Worm (Caenorhabditis elegans) whole organism, L2 larva: ENCODE results near the gene mrps-23.

Source experiments
- C34F6.9 ChIP-seq: fragments of 150-350 bp; optimal IDR thresholded peaks from 2 replicates; lab custom pipeline; 2014; ENCODE audit warnings: missing biosample characterization, missing genetic modification characterization
- R02D3.7 ChIP-seq: fragments of 150-350 bp; optimal IDR thresholded peaks from 2 replicates; lab custom pipeline; 2014; ENCODE audit warnings: missing biosample characterization, missing genetic modification characterization
- alr-1 ChIP-seq: fragments of 150-350 bp; optimal IDR thresholded peaks from 2 replicates; lab custom pipeline; 2014; ENCODE audit warnings: missing biosample characterization, missing genetic modification characterization
- aly-2 ChIP-seq: fragments of 150-350 bp; optimal IDR thresholded peaks from 2 replicates; lab custom pipeline; 2014; ENCODE audit warnings: missing biosample characterization, missing genetic modification characterization
- ama-1 ChIP-seq: fragments of 150-350 bp; optimal IDR thresholded peaks from 2 replicates; lab custom pipeline; 2018; ENCODE audit warnings: inconsistent platforms
- ceh-16 ChIP-seq: fragments of 150-350 bp; optimal IDR thresholded peaks from 2 replicates; lab custom pipeline; 2014; ENCODE audit warnings: missing biosample characterization, missing genetic modification characterization
- ceh-82 ChIP-seq: fragments of 150-350 bp; optimal IDR thresholded peaks from 2 replicates; lab custom pipeline; 2014; ENCODE audit warnings: missing biosample characterization, missing genetic modification characterization
- crh-2 ChIP-seq: sonication (generic microtip); optimal IDR thresholded peaks from 2 replicates; lab custom pipeline; 2017; ENCODE audit warnings: missing biosample characterization, missing genetic modification characterization
- elt-1 ChIP-seq: fragments of 150-350 bp; optimal IDR thresholded peaks from 2 replicates; lab custom pipeline; 2014; ENCODE audit warnings: missing biosample characterization, missing genetic modification characterization
- gmeb-1 ChIP-seq: fragments of 150-350 bp; optimal IDR thresholded peaks from 2 replicates; lab custom pipeline; 2014; ENCODE audit warnings: missing biosample characterization, missing genetic modification characterization
- lin-39 ChIP-seq: fragments of 150-350 bp; optimal IDR thresholded peaks from 2 replicates; lab custom pipeline; 2014; ENCODE audit warnings: missing biosample characterization, missing genetic modification reagents, missing genetic modification characterization
- lsy-2 ChIP-seq, 2 experiments: fragments of 150-350 bp in 1 of 2; sonication (generic microtip) in 1 of 2; optimal IDR thresholded peaks; 2 replicates each; lab custom pipeline; 2014 to 2017; ENCODE audit warnings: missing biosample characterization in 2 of 2, missing genetic modification characterization in 2 of 2
- mab-5 ChIP-seq: fragments of 150-350 bp; optimal IDR thresholded peaks from 2 replicates; lab custom pipeline; 2014; ENCODE audit warnings: missing biosample characterization, missing genetic modification characterization
- nhr-10 ChIP-seq: sonication (generic microtip); optimal IDR thresholded peaks from 2 replicates; lab custom pipeline; 2017; ENCODE audit warnings: missing biosample characterization, missing genetic modification characterization
- nhr-11 ChIP-seq: fragments of 150-350 bp; optimal IDR thresholded peaks from 2 replicates; lab custom pipeline; 2014; ENCODE audit warnings: missing biosample characterization, missing genetic modification characterization
- nhr-12 ChIP-seq: fragments of 150-350 bp; optimal IDR thresholded peaks from 2 replicates; lab custom pipeline; 2014; ENCODE audit warnings: missing biosample characterization, missing genetic modification characterization
- nhr-129 ChIP-seq: fragments of 150-350 bp; optimal IDR thresholded peaks from 2 replicates; lab custom pipeline; 2014; ENCODE audit warnings: missing biosample characterization, missing genetic modification characterization
- nhr-23 ChIP-seq: fragments of 150-350 bp; optimal IDR thresholded peaks from 2 replicates; lab custom pipeline; 2014; ENCODE audit warnings: missing biosample characterization, missing genetic modification reagents, missing genetic modification characterization
- nhr-237 ChIP-seq: fragments of 150-350 bp; optimal IDR thresholded peaks from 2 replicates; lab custom pipeline; 2014; ENCODE audit warnings: missing biosample characterization, missing genetic modification characterization
- nhr-25 ChIP-seq: fragments of 150-350 bp; sonication (generic microtip); optimal IDR thresholded peaks from 3 replicates; lab custom pipeline; 2014; ENCODE audit warnings: missing biosample characterization, missing genetic modification characterization
- nhr-6 ChIP-seq: fragments of 150-350 bp; optimal IDR thresholded peaks from 2 replicates; lab custom pipeline; 2014; ENCODE audit warnings: missing biosample characterization, missing genetic modification characterization
- nhr-77 ChIP-seq: fragments of 150-350 bp; optimal IDR thresholded peaks from 2 replicates; lab custom pipeline; 2014; ENCODE audit warnings: missing biosample characterization, missing genetic modification characterization
- peb-1 ChIP-seq: fragments of 150-350 bp; optimal IDR thresholded peaks from 2 replicates; lab custom pipeline; 2014; ENCODE audit warnings: missing biosample characterization, missing genetic modification characterization
- skn-1 ChIP-seq: sonication (generic microtip); optimal IDR thresholded peaks from 2 replicates; lab custom pipeline; 2017; ENCODE audit warnings: missing biosample characterization, missing genetic modification characterization
- sma-3 ChIP-seq: sonication (generic microtip); optimal IDR thresholded peaks from 2 replicates; lab custom pipeline; 2016; ENCODE audit warnings: missing genetic modification reagents, missing genetic modification characterization, missing compliant biosample characterization
- sma-9 ChIP-seq, 2 experiments: fragments of 150-350 bp in 1 of 2; sonication (generic microtip) in 1 of 2; optimal IDR thresholded peaks; 2 replicates each; lab custom pipeline; 2014 to 2016; ENCODE audit warnings: missing genetic modification characterization in 2 of 2, mild to moderate bottlenecking in 1 of 2, missing biosample characterization in 1 of 2, missing compliant biosample characterization in 1 of 2, missing genetic modification reagents in 1 of 2, moderate library complexity in 1 of 2
- snpc-4 ChIP-seq: fragments of 150-350 bp; optimal IDR thresholded peaks from 2 replicates; lab custom pipeline; 2014; ENCODE audit warnings: missing biosample characterization, missing genetic modification characterization
- unc-39 ChIP-seq: fragments of 150-350 bp; optimal IDR thresholded peaks from 2 replicates; lab custom pipeline; 2014; ENCODE audit warnings: missing biosample characterization, missing genetic modification characterization
- unc-55 ChIP-seq: fragments of 150-350 bp; sonication (generic microtip); optimal IDR thresholded peaks from 3 replicates; lab custom pipeline; 2014; ENCODE audit warnings: missing biosample characterization, missing genetic modification reagents, missing genetic modification characterization
- unc-62 ChIP-seq: fragments of 150-350 bp; optimal IDR thresholded peaks from 2 replicates; lab custom pipeline; 2014; ENCODE audit warnings: missing biosample characterization, missing genetic modification reagents, missing genetic modification characterization
- ztf-1 ChIP-seq: fragments of 200-800 bp; sonication (Bioruptor generic); conservative IDR thresholded peaks from 2 replicates; pipeline ENCODE4 v1.3.6; 2022; ENCODE audit warnings: missing genetic modification characterization, missing compliant biosample characterization
- ztf-4 ChIP-seq: fragments of 150-350 bp; optimal IDR thresholded peaks from 2 replicates; lab custom pipeline; 2014; ENCODE audit warnings: missing biosample characterization, missing genetic modification characterization

mrps-23 gene

DNA sequence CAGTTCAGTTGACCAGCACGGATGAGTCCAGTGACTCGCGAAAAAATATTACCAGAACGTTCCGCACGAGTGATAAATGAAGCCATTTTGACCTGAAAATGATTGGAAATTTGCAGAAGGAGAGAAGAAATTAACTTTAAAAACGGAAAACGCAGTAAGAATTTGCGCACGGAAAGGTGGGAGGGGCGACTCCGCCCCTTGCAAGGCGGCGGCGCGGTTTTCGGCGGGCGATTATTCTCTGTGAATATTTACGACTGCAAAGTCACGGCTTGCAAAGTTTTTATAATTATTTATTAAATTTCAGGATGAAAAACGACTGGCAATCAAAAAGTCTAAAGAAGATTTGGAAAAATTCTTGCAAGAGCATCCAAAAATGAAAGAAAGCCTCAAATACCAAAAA is at the start of gene mrps-23:
TSS of gene mrps-23 (minus strand) at position 92 of the 400 bp plus-strand sequence.
- no peak for TF ChIP-seq unc-39
- no peak for TF ChIP-seq mab-5 (tag; lab: Kevin White, UChicago)
- no peak for TF ChIP-seq nhr-10
- TF ChIP-seq unc-55 (GFP tag; lab: Kevin White, UChicago), result peak; percentile 24
- no peak for TF ChIP-seq R02D3.7 (tag; lab: Kevin White, UChicago)
- peak in 1 of 2 experiments; percentile 31 for TF ChIP-seq lsy-2 (tag; optimal IDR thresholded peaks at IDR 0.05; lab: Kevin White, UChicago)
- TF ChIP-seq nhr-25 (tag; lab: Kevin White, UChicago), result peak; percentile 14
- no peak for TF ChIP-seq elt-1 (tag; lab: Kevin White, UChicago)
- TF ChIP-seq ceh-16 (tag; lab: Kevin White, UChicago), result no peak

DNA sequence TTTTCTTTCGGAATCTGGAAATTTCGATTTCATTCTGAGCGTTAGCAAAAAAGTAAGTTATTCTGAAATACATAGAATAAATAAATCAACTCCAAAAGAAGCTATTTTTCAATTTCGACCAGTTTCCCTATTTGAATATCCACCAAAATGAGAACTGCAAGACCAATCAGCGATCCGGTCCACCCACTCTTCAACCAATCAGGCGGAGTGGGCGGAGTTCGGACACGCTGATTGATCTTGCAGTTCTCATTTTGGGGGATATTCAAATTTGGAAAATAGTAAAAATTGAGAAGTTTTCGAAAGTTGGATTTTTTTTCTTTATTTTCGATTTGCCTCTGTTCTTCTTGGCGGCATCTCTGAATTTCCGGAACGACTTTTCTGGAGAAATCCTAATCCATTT is 47.4 kb upstream of the mrps-23 start:
- TF ChIP-seq lsy-2 (tag; optimal IDR thresholded peaks at IDR 0.05; lab: Kevin White, UChicago), result peak in 1 of 2 experiments; percentile 48
- TF ChIP-seq nhr-12, result no peak
- no peak for TF ChIP-seq nhr-77 (tag; lab: Kevin White, UChicago)
- peak; percentile 72 for TF ChIP-seq gmeb-1
- TF ChIP-seq, all 48 proteins: peak for 2

DNA sequence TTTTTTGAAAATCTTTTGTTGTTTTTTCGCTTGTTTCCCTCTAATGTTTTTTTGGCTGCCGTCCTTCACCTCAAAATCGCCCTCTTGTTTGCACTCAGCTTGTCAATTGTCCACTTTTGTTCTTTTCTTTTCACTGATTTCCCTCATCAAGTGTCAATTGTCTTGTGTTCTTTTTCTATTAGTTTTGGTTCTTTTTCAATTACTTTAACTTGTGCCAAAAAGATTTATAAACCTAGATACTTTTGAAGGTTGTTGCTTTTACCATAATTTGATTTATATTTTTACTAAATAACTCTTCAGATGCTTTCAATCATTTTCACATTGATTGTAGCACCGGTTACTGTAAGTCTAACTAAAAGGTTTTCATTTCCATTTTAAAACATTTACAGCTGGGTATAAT is 45.0 kb upstream of the mrps-23 start, which contains the start of gene C48B4.13:
TSS of gene C48B4.13 (plus strand) at position 301 of the 400 bp plus-strand sequence.
- TF ChIP-seq gmeb-1 (no peak), mab-5 (tag; lab: Kevin White, UChicago) (no peak), ztf-4 (tag; lab: Kevin White, UChicago) (no peak), elt-1 (tag; lab: Kevin White, UChicago) (no peak), nhr-10 (no peak), alr-1 (tag; lab: Kevin White, UChicago) (no peak), sma-9 (GFP tag; optimal IDR thresholded peaks at IDR 0.05; lab: Kevin White, UChicago) (no peak), sma-9 (tag; optimal IDR thresholded peaks at IDR 0.05; lab: Kevin White, UChicago) (no peak), nhr-23 (tag; lab: Kevin White, UChicago) (no peak), unc-55 (GFP tag; lab: Kevin White, UChicago) (no peak), sma-3 (GFP tag; lab: Kevin White, UChicago) (no peak)

DNA sequence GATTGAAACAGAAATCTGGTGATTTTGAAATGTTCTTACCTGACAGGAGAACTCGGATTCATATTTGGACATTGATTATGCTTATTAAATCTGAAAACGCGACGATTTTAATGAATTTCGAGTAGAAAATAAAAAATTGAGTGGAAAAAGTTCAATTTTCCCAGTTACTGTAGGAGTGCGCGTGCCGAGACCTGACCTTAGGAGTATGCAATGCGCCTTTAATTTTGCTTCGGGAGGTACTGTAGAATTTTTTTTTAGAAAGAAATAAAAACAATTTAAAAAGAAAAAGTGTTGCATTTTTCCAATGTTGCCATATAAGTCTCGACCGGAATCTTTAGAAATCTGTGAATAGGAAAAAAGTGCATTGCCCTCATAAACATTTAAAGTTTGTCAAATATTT is 42.5 kb upstream of the mrps-23 start, which contains the start of gene C48B4.11:
TSS of gene C48B4.11 (minus strand) at position 143 of the 400 bp plus-strand sequence.
- no peak for TF ChIP-seq elt-1 (tag; lab: Kevin White, UChicago)
- no peak for TF ChIP-seq ceh-82
- TF ChIP-seq ceh-16 (tag; lab: Kevin White, UChicago), result no peak
- TF ChIP-seq mab-5 (tag; lab: Kevin White, UChicago), result no peak
- TF ChIP-seq lin-39 (tag; lab: Kevin White, UChicago), result no peak
- TF ChIP-seq aly-2 (tag; lab: Kevin White, UChicago), result no peak
- TF ChIP-seq ztf-4 (tag; lab: Kevin White, UChicago), result no peak
- no peak for TF ChIP-seq skn-1 (tag; lab: Kevin White, UChicago)
- no peak for TF ChIP-seq peb-1 (tag; lab: Kevin White, UChicago)
- no peak for TF ChIP-seq sma-9 (GFP tag; optimal IDR thresholded peaks at IDR 0.05; lab: Kevin White, UChicago)
- no peak for TF ChIP-seq sma-9 (tag; optimal IDR thresholded peaks at IDR 0.05; lab: Kevin White, UChicago)
- TF ChIP-seq nhr-129 (tag; lab: Kevin White, UChicago), result no peak
- no peak for TF ChIP-seq ama-1 (lab: Kevin White, UChicago)
- TF ChIP-seq nhr-12, result no peak
- TF ChIP-seq ztf-1 (GFP tag; lab: Robert Waterston, UW), result no peak
- no peak for TF ChIP-seq nhr-237
- no peak for TF ChIP-seq snpc-4 (tag; lab: Kevin White, UChicago)
- no peak for TF ChIP-seq nhr-10

DNA sequence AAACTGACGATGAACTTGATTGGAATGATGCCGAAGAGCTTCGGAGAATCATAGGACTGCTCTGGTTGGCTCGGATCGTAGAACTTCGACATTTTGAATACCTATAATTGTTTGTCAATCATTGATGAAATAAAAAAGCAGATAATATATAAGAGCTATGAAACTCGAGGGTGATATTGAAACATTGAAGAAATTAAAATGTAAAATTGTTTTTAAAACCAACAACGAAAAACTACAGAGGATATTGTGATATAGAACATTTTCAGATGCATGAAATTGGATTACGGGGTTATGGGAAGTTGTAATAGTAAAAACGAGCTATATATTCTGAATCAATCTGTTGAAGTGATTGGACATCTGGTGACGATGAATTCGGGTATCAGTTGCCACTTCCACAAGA is 40.9 kb upstream of the mrps-23 start, which contains the start of gene C48B4.10:
TSS of gene C48B4.10 (minus strand) at position 101 of the 400 bp plus-strand sequence.
- TF ChIP-seq nhr-6 (tag; lab: Kevin White, UChicago) (no peak), aly-2 (tag; lab: Kevin White, UChicago) (no peak), ztf-4 (tag; lab: Kevin White, UChicago) (no peak), gmeb-1 (no peak), C34F6.9 (tag; lab: Kevin White, UChicago) (no peak), nhr-11 (tag; lab: Kevin White, UChicago) (no peak), unc-62 (GFP tag; lab: Kevin White, UChicago) (no peak), crh-2 (tag; lab: Kevin White, UChicago) (no peak)
